Fruit fly (Drosophila melanogaster) whole organism, embryonic: ENCODE results near the gene CG34347.
A peak's percentile ranks its signal among the peaks of the same experiment; 100 is the strongest.

Source experiments
- CG10959 ChIP-seq: fragments of 200-800 bp; sonication (Bioruptor generic); IDR thresholded peaks from 2 replicates; pipeline ENCODE4 v1.3.6; 2022; ENCODE audit warnings: missing biosample characterization, missing genetic modification characterization
- CG11247 ChIP-seq: fragments of 200-800 bp; sonication (Bioruptor generic); IDR thresholded peaks from 2 replicates; pipeline ENCODE4 v1.3.6; 2022; ENCODE audit warnings: missing biosample characterization, missing genetic modification characterization
- CG11695 ChIP-seq: fragments of 200-800 bp; sonication (Bioruptor generic); IDR thresholded peaks from 3 replicates; pipeline ENCODE4 v1.3.6; 2022; ENCODE audit warnings: missing biosample characterization, missing genetic modification characterization
- CG11696 ChIP-seq: fragments of 200-800 bp; sonication (Bioruptor generic); IDR thresholded peaks from 2 replicates; pipeline ENCODE4 v1.3.6; 2022; ENCODE audit warnings: missing biosample characterization, missing genetic modification characterization
- CG12071 ChIP-seq: fragments of 200-800 bp; sonication (Bioruptor generic); optimal IDR thresholded peaks from 3 replicates; lab custom pipeline; 2018; ENCODE audit warnings: missing biosample characterization, mild to moderate bottlenecking, missing genetic modification characterization
- CG14014 ChIP-seq: fragments of 200-800 bp; sonication (Bioruptor generic); IDR thresholded peaks from 2 replicates; pipeline ENCODE4 v1.3.6; 2022; ENCODE audit warnings: missing biosample characterization, missing genetic modification characterization
- CG14860 ChIP-seq: fragments of 200-800 bp; sonication (Bioruptor generic); IDR thresholded peaks from 3 replicates; pipeline ENCODE4 v1.3.6; 2022; ENCODE audit warnings: missing biosample characterization, missing genetic modification characterization; ENCODE audit not compliant: partially characterized antibody
- CG1529 ChIP-seq: fragments of 200-800 bp; sonication (Bioruptor generic); optimal IDR thresholded peaks from 3 replicates; lab custom pipeline; 2018; ENCODE audit warnings: missing biosample characterization, missing genetic modification characterization
- CG15514 ChIP-seq: fragments of 200-800 bp; sonication (Bioruptor generic); optimal IDR thresholded peaks from 3 replicates; lab custom pipeline; 2017; ENCODE audit warnings: missing biosample characterization, missing genetic modification characterization, mild to moderate bottlenecking, moderate library complexity, missing genetic modification reagents
- CG1602 ChIP-seq: fragments of 200-800 bp; sonication (Bioruptor generic); optimal IDR thresholded peaks from 3 replicates; lab custom pipeline; 2016; ENCODE audit warnings: missing biosample characterization, missing genetic modification characterization
- CG16813 ChIP-seq: fragments of 200-800 bp; sonication (Bioruptor generic); IDR thresholded peaks from 3 replicates; pipeline ENCODE4 v1.3.6; 2022; ENCODE audit warnings: missing biosample characterization, missing genetic modification characterization; ENCODE audit not compliant: partially characterized antibody
- CG18011 ChIP-seq: fragments of 200-800 bp; sonication (Bioruptor generic); optimal IDR thresholded peaks from 2 replicates; lab custom pipeline; 2017; ENCODE audit warnings: missing biosample characterization, missing genetic modification characterization, mild to moderate bottlenecking, moderate library complexity, missing genotype
- CG30020 ChIP-seq: fragments of 200-800 bp; optimal IDR thresholded peaks from 2 replicates; lab custom pipeline; 2019; ENCODE audit warnings: missing biosample characterization, mild to moderate bottlenecking, missing genetic modification characterization, moderate library complexity
- CG33213 ChIP-seq: fragments of 200-800 bp; sonication (Bioruptor generic); optimal IDR thresholded peaks from 3 replicates; lab custom pipeline; 2016; ENCODE audit warnings: missing biosample characterization, missing genetic modification characterization
- CG34224 ChIP-seq: fragments of 200-800 bp; sonication (Bioruptor generic); IDR thresholded peaks from 3 replicates; pipeline ENCODE4 v1.3.6; 2022; ENCODE audit warnings: missing biosample characterization, missing genetic modification characterization; ENCODE audit not compliant: partially characterized antibody
- CG4424 ChIP-seq: fragments of 200-800 bp; sonication (Bioruptor generic); optimal IDR thresholded peaks from 3 replicates; lab custom pipeline; 2016; ENCODE audit warnings: missing biosample characterization, missing genetic modification characterization
- CG4854 ChIP-seq: fragments of 200-800 bp; sonication (Bioruptor generic); optimal IDR thresholded peaks from 2 replicates; lab custom pipeline; 2016; ENCODE audit warnings: missing biosample characterization, missing genetic modification characterization, inconsistent platforms
- CG8765 ChIP-seq: fragments of 200-800 bp; sonication (Bioruptor generic); IDR thresholded peaks from 2 replicates; pipeline ENCODE4 v1.3.6; 2022; ENCODE audit warnings: missing biosample characterization, missing genetic modification characterization
- CG8924 ChIP-seq: fragments of 200-800 bp; optimal IDR thresholded peaks from 3 replicates; lab custom pipeline; 2019; ENCODE audit warnings: missing biosample characterization, mild to moderate bottlenecking, missing genetic modification characterization, moderate library complexity
- CrebB ChIP-seq: fragments of 200-800 bp; sonication (Bioruptor generic); optimal IDR thresholded peaks from 3 replicates; lab custom pipeline; 2018; ENCODE audit warnings: missing biosample characterization, mild to moderate bottlenecking, missing genetic modification characterization
- Dfd ChIP-seq, 2 experiments: fragments of >200 bp; optimal IDR thresholded peaks; 2 replicates each; lab custom pipeline; 2017; ENCODE audit warnings: missing biosample characterization in 2 of 2, missing genetic modification characterization in 2 of 2
- E2f1 ChIP-seq: fragments of 200-800 bp; sonication (Bioruptor generic); IDR thresholded peaks from 2 replicates; pipeline ENCODE4 v1.3.6; 2022; ENCODE audit warnings: missing biosample characterization, missing genetic modification characterization
- Ets97D ChIP-seq: fragments of 200-800 bp; sonication (Bioruptor generic); optimal IDR thresholded peaks from 3 replicates; lab custom pipeline; 2016; ENCODE audit warnings: missing biosample characterization, missing genetic modification characterization
- Gug ChIP-seq: fragments of 200-800 bp; sonication (Bioruptor generic); IDR thresholded peaks from 4 replicates; pipeline ENCODE4 v1.3.6; 2022; ENCODE audit warnings: missing biosample characterization, missing genetic modification characterization
- HLH54F ChIP-seq: fragments of 200-800 bp; sonication (Bioruptor generic); optimal IDR thresholded peaks from 3 replicates; lab custom pipeline; 2016; ENCODE audit warnings: missing biosample characterization, missing genetic modification characterization
- Med ChIP-seq: fragments of 200-800 bp; sonication (Bioruptor generic); peaks from one replicate; lab custom pipeline; 2016; ENCODE audit warnings: missing biosample characterization, missing genetic modification characterization, mild to moderate bottlenecking, inconsistent platforms, moderate library complexity
- Optix ChIP-seq: fragments of 200-800 bp; sonication (Bioruptor generic); IDR thresholded peaks from 3 replicates; pipeline ENCODE4 v1.3.6; 2022; ENCODE audit warnings: missing biosample characterization, missing genetic modification characterization
- Pdp1 ChIP-seq, 2 experiments: fragments of 200-800 bp; sonication (Bioruptor generic); optimal IDR thresholded peaks; 3 replicates each; lab custom pipeline; 2016; ENCODE audit warnings: missing biosample characterization in 2 of 2, missing genetic modification characterization in 2 of 2, mild to moderate bottlenecking in 1 of 2, moderate library complexity in 1 of 2
- Rfx ChIP-seq: fragments of 200-800 bp; sonication (Bioruptor generic); IDR thresholded peaks from 2 replicates; pipeline ENCODE4 v1.3.6; 2022; ENCODE audit warnings: missing biosample characterization, missing genetic modification characterization
- Stat92E ChIP-seq, 3 experiments: fragments of >200 bp in 2 of 3; fragments of 200-800 bp in 1 of 3; sonication (Bioruptor generic) in 1 of 3; optimal IDR thresholded peaks; 2 replicates each; lab custom pipeline; 2017 to 2019; ENCODE audit warnings: missing biosample characterization in 3 of 3, missing genetic modification characterization in 3 of 3, mild to moderate bottlenecking in 1 of 3, moderate library complexity in 1 of 3
- ara ChIP-seq: fragments of 200-800 bp; sonication (Bioruptor generic); IDR thresholded peaks from 2 replicates; pipeline ENCODE4 v1.3.6; 2022; ENCODE audit warnings: missing biosample characterization, missing genetic modification characterization
- bowl ChIP-seq: fragments of 200-800 bp; sonication (Bioruptor generic); IDR thresholded peaks from 2 replicates; pipeline ENCODE4 v1.3.6; 2022; ENCODE audit warnings: missing biosample characterization, missing genetic modification characterization
- cas ChIP-seq: fragments of 200-800 bp; sonication (Bioruptor generic); IDR thresholded peaks from 2 replicates; pipeline ENCODE4 v1.3.6; 2022; ENCODE audit warnings: missing biosample characterization, missing genetic modification characterization
- chm ChIP-seq: fragments of 200-800 bp; sonication (Bioruptor generic); IDR thresholded peaks from 2 replicates; pipeline ENCODE4 v1.3.6; 2022; ENCODE audit warnings: missing biosample characterization, missing genetic modification characterization
- dm ChIP-seq: fragments of 200-800 bp; sonication (Bioruptor generic); optimal IDR thresholded peaks from 3 replicates; lab custom pipeline; 2016; ENCODE audit warnings: missing biosample characterization, missing genetic modification characterization
- hbn ChIP-seq: fragments of 200-800 bp; sonication (Bioruptor generic); IDR thresholded peaks from 2 replicates; pipeline ENCODE4 v1.3.6; 2022; ENCODE audit warnings: missing biosample characterization, missing genetic modification characterization; ENCODE audit not compliant: partially characterized antibody
- lmd ChIP-seq: fragments of 200-800 bp; sonication (Bioruptor generic); IDR thresholded peaks from 2 replicates; pipeline ENCODE4 v1.3.6; 2022; ENCODE audit warnings: missing biosample characterization, missing genetic modification characterization
- lov ChIP-seq, 2 experiments: fragments of 200-800 bp in 1 of 2; fragments of >200 bp in 1 of 2; sonication (Bioruptor generic) in 1 of 2; IDR thresholded peaks in 1 of 2; optimal IDR thresholded peaks in 1 of 2; 2 replicates in 1 of 2; 3 replicates in 1 of 2; pipeline versions ENCODE4 v1.3.6 to Lab custom; 2017 to 2022; ENCODE audit warnings: missing biosample characterization in 1 of 2, missing genetic modification characterization in 1 of 2
- mam ChIP-seq: fragments of 200-800 bp; sonication (Bioruptor generic); optimal IDR thresholded peaks from 3 replicates; lab custom pipeline; 2016; ENCODE audit warnings: missing biosample characterization, missing genetic modification characterization
- mld ChIP-seq: fragments of 200-800 bp; sonication (Bioruptor generic); IDR thresholded peaks from 3 replicates; pipeline ENCODE4 v1.3.6; 2022; ENCODE audit warnings: missing biosample characterization, missing genetic modification characterization; ENCODE audit not compliant: partially characterized antibody
- org-1 ChIP-seq: fragments of 200-800 bp; sonication (Bioruptor generic); optimal IDR thresholded peaks from 2 replicates; lab custom pipeline; 2017; ENCODE audit warnings: missing biosample characterization, missing genetic modification characterization
- otp ChIP-seq: fragments of 200-800 bp; sonication (Bioruptor generic); IDR thresholded peaks from 3 replicates; pipeline ENCODE4, ENCODE4 v1.3.6; 2022; ENCODE audit warnings: missing biosample characterization, missing genetic modification characterization
- seq ChIP-seq: fragments of 200-800 bp; sonication (Bioruptor generic); IDR thresholded peaks from 2 replicates; pipeline ENCODE4 v1.3.6; 2022; ENCODE audit warnings: missing biosample characterization, missing genetic modification characterization
- slou ChIP-seq: fragments of 200-800 bp; sonication (Bioruptor generic); optimal IDR thresholded peaks from 3 replicates; lab custom pipeline; 2016; ENCODE audit warnings: missing biosample characterization, missing genetic modification characterization
- slp2 ChIP-seq: fragments of 200-800 bp; sonication (Bioruptor generic); optimal IDR thresholded peaks from 2 replicates; lab custom pipeline; 2016; ENCODE audit warnings: missing biosample characterization, missing genetic modification characterization
- tap ChIP-seq: fragments of 200-800 bp; optimal IDR thresholded peaks from 3 replicates; lab custom pipeline; 2019; ENCODE audit warnings: missing biosample characterization, mild to moderate bottlenecking, missing genetic modification characterization, moderate library complexity
- tll ChIP-seq, 2 experiments: fragments of 200-800 bp in 1 of 2; fragments of >200 bp in 1 of 2; sonication (Bioruptor generic) in 1 of 2; optimal IDR thresholded peaks; 2 replicates each; lab custom pipeline; 2017 to 2019; ENCODE audit warnings: missing biosample characterization in 2 of 2, missing genetic modification characterization in 2 of 2, mild to moderate bottlenecking in 1 of 2, moderate library complexity in 1 of 2
- wek ChIP-seq: fragments of 200-800 bp; sonication (Bioruptor generic); optimal IDR thresholded peaks from 3 replicates; lab custom pipeline; 2018; ENCODE audit warnings: missing biosample characterization, mild to moderate bottlenecking, missing genetic modification characterization, moderate library complexity
- zen2 ChIP-seq: fragments of 200-800 bp; sonication (Bioruptor generic); IDR thresholded peaks from 3 replicates; pipeline ENCODE4 v1.3.6; 2022; ENCODE audit warnings: missing biosample characterization, missing genetic modification characterization; ENCODE audit not compliant: partially characterized antibody

CG34347 gene

dm6 chr3R:31310883-31311397 lies at the start of gene CG34347 (continued):
- TF ChIP-seq CG34224 = peak; percentile 36; the same call in 1 of the 3 replicates
- TF ChIP-seq mam = no peak
- peak; percentile 69; the same call in 2 of the 3 replicates for TF ChIP-seq zen2 (GFP tag; lab: Robert Waterston, UW)
- no peak for TF ChIP-seq org-1
- peak; percentile 38 for TF ChIP-seq CG12071 (GFP tag; lab: Kevin White, UChicago)
- no peak for TF ChIP-seq CG33213 (GFP tag; lab: Kevin White, UChicago)
- TF ChIP-seq Gug = 0 out of 4 replicates have a peak, but pooled peaks have one; percentile 36
- TF ChIP-seq tap (tag; lab: Kevin White, UChicago) = no peak
- no peak for TF ChIP-seq CG4854 (GFP tag; lab: Kevin White, UChicago)
- no peak for TF ChIP-seq slp2 (GFP tag; lab: Kevin White, UChicago)
- peak; percentile 29; the same call in 1 of the 2 replicates for TF ChIP-seq Rfx (GFP tag; lab: Robert Waterston, UW)
- TF ChIP-seq lov (optimal IDR thresholded peaks at IDR 0.05; lab: Kevin White, UChicago) = no peak
- 0 out of 3 replicates have a peak, but pooled peaks have one; percentile 22 for TF ChIP-seq lov (GFP tag; IDR thresholded peaks at IDR 0.05; lab: Robert Waterston, UW)
- TF ChIP-seq cas (GFP tag; lab: Robert Waterston, UW) = no peak
- TF ChIP-seq CG30020 (tag; lab: Kevin White, UChicago) = no peak
- peak; percentile 29; the same call in 1 of the 2 replicates for TF ChIP-seq bowl (GFP tag; lab: Robert Waterston, UW)
- TF ChIP-seq seq (GFP tag; lab: Robert Waterston, UW) = 0 out of 2 replicates have a peak, but pooled peaks have one; percentile 9
- TF ChIP-seq wek = peak; percentile 7
- no peak for TF ChIP-seq CG11695 (GFP tag; lab: Robert Waterston, UW)
- TF ChIP-seq Dfd (GFP tag; optimal IDR thresholded peaks at IDR 0.05; lab: Kevin White, UChicago) = no peak
- TF ChIP-seq CG11696 (GFP tag; lab: Robert Waterston, UW) = no peak
- no peak for TF ChIP-seq CG1529
- no peak for TF ChIP-seq Ets97D
- TF ChIP-seq CG1602 = no peak
- TF ChIP-seq Optix (GFP tag; lab: Robert Waterston, UW) = no peak
- TF ChIP-seq CG15514 (GFP tag; lab: Kevin White, UChicago) = peak; percentile 28
- TF ChIP-seq chm (GFP tag; lab: Robert Waterston, UW) = peak; percentile 88; the same call in 1 of the 2 replicates
- TF ChIP-seq CG14014 (GFP tag; lab: Robert Waterston, UW) = peak; percentile 35; the same call in 1 of the 2 replicates
- TF ChIP-seq Pdp1 (GFP tag; optimal IDR thresholded peaks at IDR 0.05; lab: Kevin White, UChicago) = peak in 1 of 2 experiments; percentile 28
- no peak for TF ChIP-seq slou (GFP tag; lab: Kevin White, UChicago)
- no peak for TF ChIP-seq CG18011 (GFP tag; lab: Kevin White, UChicago)
- TF ChIP-seq tll (GFP tag; optimal IDR thresholded peaks at IDR 0.05; lab: Kevin White, UChicago) = no peak
- TF ChIP-seq CG10959 = no peak
- peak; percentile 32; the same call in 1 of the 3 replicates for TF ChIP-seq otp (GFP tag; lab: Robert Waterston, UW)
- TF ChIP-seq CG14860 (GFP tag; lab: Robert Waterston, UW) = 0 out of 3 replicates have a peak, but pooled peaks have one; percentile 40
- peak; percentile 48 for TF ChIP-seq dm (GFP tag; lab: Kevin White, UChicago)
- TF ChIP-seq Med (GFP tag; lab: Kevin White, UChicago) = peak; percentile 94
- TF ChIP-seq ara = peak; percentile 19; the same call in 1 of the 2 replicates
- TF ChIP-seq CrebB (tag; lab: Kevin White, UChicago) = no peak
- peak; percentile 50; the same call in 1 of the 2 replicates for TF ChIP-seq E2f1 (GFP tag; lab: Robert Waterston, UW)
- no peak for TF ChIP-seq mld (GFP tag; lab: Robert Waterston, UW)
- TF ChIP-seq HLH54F (GFP tag; lab: Kevin White, UChicago) = no peak
- TF ChIP-seq CG11247 = no peak
- peak; percentile 19; the same call in 1 of the 2 replicates for TF ChIP-seq hbn
- no peak for TF ChIP-seq CG8765
- no peak for TF ChIP-seq lmd
- TF ChIP-seq CG8924 (tag; lab: Kevin White, UChicago) = no peak
- TF ChIP-seq CG4424 (GFP tag; lab: Kevin White, UChicago) = no peak
- TF ChIP-seq Stat92E (GFP tag; optimal IDR thresholded peaks at IDR 0.05; lab: Kevin White, UChicago) = peak in 1 of 3 experiments; percentile 7
- no peak for TF ChIP-seq CG16813
